Fruit fly (Drosophila melanogaster) whole organism, embryonic: ENCODE measurements around the gene DZIP1.

Experiments used
- CG12236 ChIP-seq: fragments of 200-800 bp; sonication (Bioruptor generic); optimal IDR thresholded peaks from 2 replicates; lab custom pipeline; 2016; ENCODE audit warnings: missing biosample characterization, missing genetic modification characterization
- CG14441 ChIP-seq: fragments of 200-800 bp; sonication (Bioruptor generic); IDR thresholded peaks from 2 replicates; pipeline ENCODE4 v1.3.6; 2022; ENCODE audit warnings: missing biosample characterization, missing genetic modification characterization
- CG9609 ChIP-seq: fragments of 200-800 bp; sonication (Bioruptor generic); optimal IDR thresholded peaks from 3 replicates; lab custom pipeline; 2016; ENCODE audit warnings: missing biosample characterization, missing genetic modification characterization
- Mad ChIP-seq: fragments of 200-800 bp; sonication (Bioruptor generic); optimal IDR thresholded peaks from 2 replicates; lab custom pipeline; 2016; ENCODE audit warnings: missing biosample characterization, missing genetic modification characterization
- Ravus ChIP-seq: fragments of 200-800 bp; sonication (Bioruptor generic); IDR thresholded peaks from 2 replicates; pipeline ENCODE4 v1.3.6; 2022; ENCODE audit warnings: missing biosample characterization, missing genetic modification characterization

dm6 chr3R:24550802-24551391, 35.8 kb downstream of the DZIP1 start:
- no peak for TF ChIP-seq Mad (GFP tag; lab: Kevin White, UChicago)
- no peak for TF ChIP-seq CG12236 (GFP tag; lab: Kevin White, UChicago)
- no peak for TF ChIP-seq CG14441 (GFP tag; lab: Robert Waterston, UW)
- TF ChIP-seq Ravus = no peak
- TF ChIP-seq CG9609 (GFP tag; lab: Kevin White, UChicago) = no peak
